Fruit fly (Drosophila melanogaster): Measurements from ENCODE around the gene CG34427.

Gene CG34427

DNA sequence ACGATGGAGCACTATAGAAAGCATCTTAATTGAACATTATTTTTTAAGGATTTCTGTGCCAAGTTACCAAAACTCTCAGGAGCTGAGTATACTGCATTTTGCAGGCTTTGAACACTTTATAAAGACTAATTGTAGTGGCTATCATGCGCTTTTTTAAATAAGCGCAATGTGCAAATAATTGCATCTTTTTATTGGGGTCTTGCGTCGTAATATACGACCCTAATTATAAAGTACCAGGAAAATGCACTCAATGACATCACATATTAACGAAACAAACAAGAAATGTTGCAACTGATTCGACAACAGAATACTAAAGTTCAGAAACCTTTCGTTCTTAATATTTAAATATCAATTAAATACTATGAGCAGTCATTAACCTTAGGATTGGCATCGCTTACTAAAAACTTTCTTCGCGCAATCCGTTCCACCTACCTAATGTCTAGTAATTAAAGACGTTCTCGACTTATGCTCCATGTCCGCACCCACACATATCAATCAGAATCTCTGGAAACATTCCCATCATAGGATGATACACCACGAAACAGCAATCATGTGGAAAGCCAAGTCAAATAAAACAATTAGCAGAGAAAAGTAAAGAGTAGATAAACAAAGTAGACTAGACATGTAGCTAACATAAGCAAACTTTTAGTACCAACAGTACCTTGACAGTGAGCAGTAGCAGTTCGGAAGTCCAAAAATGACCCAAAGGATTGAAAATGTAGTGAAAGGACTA is at the start of gene CG34427, which contains the start of gene CG32023:
Gene CG34427 (plus strand): TSS at position 683 of the 733 bp plus-strand sequence.
Gene CG32023 (minus strand): TSS at position 101 of the 733 bp plus-strand sequence.
- TF ChIP-seq CG5204 (GFP tag; optimal IDR thresholded peaks at IDR 0.05) (no peak), cnc (optimal IDR thresholded peaks at IDR 0.05) (no peak), Crg-1 (GFP tag; optimal IDR thresholded peaks at IDR 0.05) (no peak), bab1 (GFP tag; optimal IDR thresholded peaks at IDR 0.05) (no peak), kay (GFP tag; ENCODE audit: borderline replicate concordance) (peak; percentile 47), Hr96 (GFP tag; optimal IDR thresholded peaks at IDR 0.05) (no peak), CG14711 (tag; optimal IDR thresholded peaks at IDR 0.05) (no peak)

DNA sequence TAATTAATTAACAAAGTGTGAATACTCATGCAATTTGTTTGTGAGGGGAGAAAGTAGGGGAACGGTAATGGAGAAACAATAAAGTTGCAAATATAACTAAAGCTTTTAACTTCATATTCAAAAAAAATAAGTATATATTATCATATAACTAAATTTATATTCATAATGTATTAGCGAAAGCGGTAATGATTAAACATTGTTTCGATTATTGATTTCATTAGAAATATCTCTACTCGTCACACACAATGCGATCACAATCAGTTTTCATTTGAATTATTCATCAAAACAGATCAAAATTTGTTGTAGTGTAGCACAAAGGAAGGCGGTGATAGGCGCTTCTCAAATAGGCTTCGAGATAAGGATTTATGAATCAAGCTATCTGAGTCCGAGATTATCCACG is 48.9 kb upstream of the CG34427 start, which contains the start of gene CG6576:
Gene CG6576 (plus strand): TSS at position 301 of the 400 bp plus-strand sequence.
- TF ChIP-seq kay (GFP tag; ENCODE audit: borderline replicate concordance) (no peak), toe (GFP tag; optimal IDR thresholded peaks at IDR 0.05) (no peak), ovo (GFP tag; optimal IDR thresholded peaks at IDR 0.05) (no peak), CG33017 (tag; optimal IDR thresholded peaks at IDR 0.05) (no peak), tj (GFP tag; optimal IDR thresholded peaks at IDR 0.05) (no peak), CG11617 (GFP tag; optimal IDR thresholded peaks at IDR 0.05) (no peak), CG5204 (GFP tag; optimal IDR thresholded peaks at IDR 0.05) (no peak), CG7101 (tag; optimal IDR thresholded peaks at IDR 0.05) (no peak), Crg-1 (GFP tag; optimal IDR thresholded peaks at IDR 0.05) (no peak), CG1620 (GFP tag; optimal IDR thresholded peaks at IDR 0.05) (no peak), CG14711 (tag; optimal IDR thresholded peaks at IDR 0.05) (no peak), bab1 (GFP tag; optimal IDR thresholded peaks at IDR 0.05) (no peak), cic (GFP tag; optimal IDR thresholded peaks at IDR 0.05) (no peak), pad (GFP tag; optimal IDR thresholded peaks at IDR 0.05) (no peak), CG12768 (GFP tag; optimal IDR thresholded peaks at IDR 0.05) (no peak)

DNA sequence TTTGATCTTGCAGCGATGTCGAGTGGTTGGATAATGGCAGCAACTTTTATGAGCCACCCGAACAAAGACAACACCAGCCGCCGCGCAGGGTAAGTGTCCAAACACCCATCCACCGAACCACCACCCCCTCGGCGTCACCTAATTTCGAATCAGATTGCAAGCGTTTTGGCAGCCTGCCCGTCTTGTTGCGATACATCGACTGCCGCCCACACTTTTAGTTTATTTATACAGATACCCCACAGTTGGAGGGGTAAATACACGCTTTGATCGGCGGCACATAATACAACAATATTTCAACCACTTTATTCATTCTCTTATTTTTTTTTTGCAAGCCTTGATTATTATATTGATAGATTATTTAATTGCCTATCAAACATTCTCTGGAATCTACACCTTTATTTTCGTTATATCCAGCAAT is 41.5 kb upstream of the CG34427 start:
- peak; percentile 7 for TF ChIP-seq CG11617 (GFP tag; optimal IDR thresholded peaks at IDR 0.05)
- peak; percentile 4 for TF ChIP-seq CG7101 (tag; optimal IDR thresholded peaks at IDR 0.05)
- peak; percentile 25 for TF ChIP-seq bab1 (GFP tag; optimal IDR thresholded peaks at IDR 0.05)
- TF ChIP-seq kay (GFP tag; ENCODE audit: borderline replicate concordance), result peak; percentile 73
- TF ChIP-seq Mnt (GFP tag; optimal IDR thresholded peaks at IDR 0.05), result peak; percentile 56
- no peak for TF ChIP-seq Hr96 (GFP tag; optimal IDR thresholded peaks at IDR 0.05)
- TF ChIP-seq CG1620 (GFP tag; optimal IDR thresholded peaks at IDR 0.05), result no peak
- TF ChIP-seq toe (GFP tag; optimal IDR thresholded peaks at IDR 0.05), result peak; percentile 8
- no peak for TF ChIP-seq CG33017 (tag; optimal IDR thresholded peaks at IDR 0.05)
- no peak for TF ChIP-seq CG5204 (GFP tag; optimal IDR thresholded peaks at IDR 0.05)

DNA sequence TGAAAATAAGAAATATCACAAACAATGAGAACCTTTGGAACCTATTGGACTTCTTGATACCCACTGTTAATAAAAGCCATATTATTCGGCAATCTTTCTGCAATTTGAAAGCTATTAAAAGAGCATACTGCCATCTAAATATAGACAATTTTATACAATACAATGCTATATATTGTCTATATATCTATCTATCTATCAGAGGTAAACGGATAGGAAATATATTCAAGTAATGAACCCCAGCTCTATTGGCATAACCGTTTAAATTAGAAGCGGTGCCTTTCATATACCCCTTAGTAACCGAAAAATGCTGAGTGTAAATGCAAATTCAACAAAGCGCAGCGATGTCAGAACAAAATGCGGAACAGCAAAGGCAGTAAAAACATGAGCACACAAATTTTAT is 40.8 kb upstream of the CG34427 start:
- TF ChIP-seq tj (GFP tag; optimal IDR thresholded peaks at IDR 0.05) (no peak), CG1620 (GFP tag; optimal IDR thresholded peaks at IDR 0.05) (no peak), cnc (optimal IDR thresholded peaks at IDR 0.05) (no peak), toe (GFP tag; optimal IDR thresholded peaks at IDR 0.05) (no peak), CG12768 (GFP tag; optimal IDR thresholded peaks at IDR 0.05) (no peak), CG14711 (tag; optimal IDR thresholded peaks at IDR 0.05) (no peak), Hr96 (GFP tag; optimal IDR thresholded peaks at IDR 0.05) (no peak), CG7045 (GFP tag; optimal IDR thresholded peaks at IDR 0.05) (no peak), kay (GFP tag; ENCODE audit: borderline replicate concordance) (no peak), Clk (GFP tag; optimal IDR thresholded peaks at IDR 0.05) (no peak), CG33017 (tag; optimal IDR thresholded peaks at IDR 0.05) (no peak), bab1 (GFP tag; optimal IDR thresholded peaks at IDR 0.05) (no peak), Crg-1 (GFP tag; optimal IDR thresholded peaks at IDR 0.05) (no peak), CG11617 (GFP tag; optimal IDR thresholded peaks at IDR 0.05) (no peak), ovo (GFP tag; optimal IDR thresholded peaks at IDR 0.05) (no peak), CG5204 (GFP tag; optimal IDR thresholded peaks at IDR 0.05) (no peak), cic (GFP tag; optimal IDR thresholded peaks at IDR 0.05) (no peak), pad (GFP tag; optimal IDR thresholded peaks at IDR 0.05) (no peak), CG7101 (tag; optimal IDR thresholded peaks at IDR 0.05) (no peak), Mnt (GFP tag; optimal IDR thresholded peaks at IDR 0.05) (no peak)

DNA sequence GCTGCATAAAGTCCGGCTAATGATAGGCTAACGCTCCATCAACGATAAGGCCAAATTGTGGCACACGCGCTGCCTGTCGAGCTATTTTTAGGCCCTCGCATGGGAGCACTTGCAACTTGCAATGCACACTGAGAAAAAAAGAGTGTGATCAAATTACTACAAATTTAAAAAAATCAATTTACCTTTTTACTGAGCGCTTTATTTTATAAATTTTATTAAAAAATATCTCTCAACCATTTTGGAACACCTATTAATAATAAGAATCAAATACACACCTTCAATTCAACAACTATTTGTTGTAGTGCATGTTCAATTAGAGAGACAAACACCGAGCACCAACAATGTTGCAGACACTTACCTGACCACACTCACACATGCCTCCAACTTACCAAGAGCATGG is 39.1 kb upstream of the CG34427 start:
- TF ChIP-seq CG5204 (GFP tag; optimal IDR thresholded peaks at IDR 0.05), result no peak
- no peak for TF ChIP-seq Hr96 (GFP tag; optimal IDR thresholded peaks at IDR 0.05)
- no peak for TF ChIP-seq kay (GFP tag; ENCODE audit: borderline replicate concordance)
- no peak for TF ChIP-seq cic (GFP tag; optimal IDR thresholded peaks at IDR 0.05)
- TF ChIP-seq CG33017 (tag; optimal IDR thresholded peaks at IDR 0.05), result no peak
- TF ChIP-seq CG7101 (tag; optimal IDR thresholded peaks at IDR 0.05), result no peak
- TF ChIP-seq cnc (optimal IDR thresholded peaks at IDR 0.05), result no peak
- TF ChIP-seq ovo (GFP tag; optimal IDR thresholded peaks at IDR 0.05), result no peak
- no peak for TF ChIP-seq CG14711 (tag; optimal IDR thresholded peaks at IDR 0.05)
- TF ChIP-seq Clk (GFP tag; optimal IDR thresholded peaks at IDR 0.05), result no peak
- TF ChIP-seq CG12768 (GFP tag; optimal IDR thresholded peaks at IDR 0.05), result no peak
- no peak for TF ChIP-seq Mnt (GFP tag; optimal IDR thresholded peaks at IDR 0.05)
- TF ChIP-seq tj (GFP tag; optimal IDR thresholded peaks at IDR 0.05), result no peak
- no peak for TF ChIP-seq bab1 (GFP tag; optimal IDR thresholded peaks at IDR 0.05)
- TF ChIP-seq CG7045 (GFP tag; optimal IDR thresholded peaks at IDR 0.05), result no peak
- TF ChIP-seq toe (GFP tag; optimal IDR thresholded peaks at IDR 0.05), result no peak

DNA sequence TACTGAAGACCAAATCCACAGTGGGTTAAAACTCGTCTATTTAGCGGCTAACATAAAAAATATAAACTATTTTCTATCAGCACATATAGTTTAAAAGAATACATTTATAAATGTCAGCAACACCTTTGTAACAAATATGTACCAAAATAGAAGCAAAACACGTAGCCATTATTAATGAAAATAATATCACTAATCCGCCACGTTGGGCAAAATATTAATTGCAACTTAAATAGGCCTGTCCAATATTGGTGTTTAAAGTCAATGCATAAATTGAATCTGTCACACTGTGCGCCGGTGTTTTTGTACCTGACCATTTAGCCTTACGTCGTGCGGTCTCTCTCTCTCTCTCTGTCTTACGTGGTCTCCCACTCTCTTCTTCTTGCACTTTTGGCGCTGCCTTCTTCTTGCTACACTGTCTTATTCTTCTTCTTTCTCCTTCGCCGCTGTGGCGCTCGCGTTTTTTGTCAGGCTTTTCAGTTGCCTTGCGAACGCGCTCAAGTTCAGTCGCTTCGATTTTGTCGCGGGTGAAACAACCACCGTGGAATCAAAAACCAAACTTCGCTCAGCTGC is 38.5 kb upstream of the CG34427 start:
- TF ChIP-seq kay (GFP tag; ENCODE audit: borderline replicate concordance) (no peak), CG5204 (GFP tag; optimal IDR thresholded peaks at IDR 0.05) (peak; percentile 95), pad (GFP tag; optimal IDR thresholded peaks at IDR 0.05) (peak; percentile 71), tj (GFP tag; optimal IDR thresholded peaks at IDR 0.05) (peak; percentile 74), cic (GFP tag; optimal IDR thresholded peaks at IDR 0.05) (peak; percentile 35), Clk (GFP tag; optimal IDR thresholded peaks at IDR 0.05) (peak; percentile 77), CG7101 (tag; optimal IDR thresholded peaks at IDR 0.05) (peak; percentile 92), cnc (optimal IDR thresholded peaks at IDR 0.05) (no peak), Crg-1 (GFP tag; optimal IDR thresholded peaks at IDR 0.05) (peak; percentile 97), bab1 (GFP tag; optimal IDR thresholded peaks at IDR 0.05) (peak; percentile 95), Hr96 (GFP tag; optimal IDR thresholded peaks at IDR 0.05) (peak; percentile 93), CG33017 (tag; optimal IDR thresholded peaks at IDR 0.05) (peak; percentile 92), toe (GFP tag; optimal IDR thresholded peaks at IDR 0.05) (peak; percentile 69), CG1620 (GFP tag; optimal IDR thresholded peaks at IDR 0.05) (peak; percentile 91), ovo (GFP tag; optimal IDR thresholded peaks at IDR 0.05) (peak; percentile 82), CG11617 (GFP tag; optimal IDR thresholded peaks at IDR 0.05) (peak; percentile 94), CG14711 (tag; optimal IDR thresholded peaks at IDR 0.05) (peak; percentile 76), CG12768 (GFP tag; optimal IDR thresholded peaks at IDR 0.05) (peak; percentile 87), CG7045 (GFP tag; optimal IDR thresholded peaks at IDR 0.05) (peak; percentile 90), Mnt (GFP tag; optimal IDR thresholded peaks at IDR 0.05) (peak; percentile 71)
